Fruit fly (Drosophila melanogaster) S2 (cell line): ENCODE measurements around the gene CG10804.
A peak's percentile ranks its signal among the peaks of the same experiment; 100 is the strongest.

ENCODE experiments used
- CG8478 ChIP-seq: fragments of >200 bp; optimal IDR thresholded peaks from 2 replicates; lab custom pipeline; 2018
- CTCF ChIP-seq, 2 experiments: fragments of >200 bp; optimal IDR thresholded peaks; 2 replicates each; lab custom pipeline; 2018

CG10804 gene

dm6 chrX:3482119-3483014 is at the start of gene CG10804, which contains the start of gene CG10802:
TSS of gene CG10804 (minus strand) at chrX:3482322.
TSS of gene CG10802 (plus strand) at chrX:3482965.
- TF ChIP-seq CTCF (optimal IDR thresholded peaks at IDR 0.05; lab: Kevin White, UChicago) (no peak), CG8478 (lab: Kevin White, UChicago) (no peak)

- no peak for TF ChIP-seq CTCF (optimal IDR thresholded peaks at IDR 0.05; lab: Kevin White, UChicago)
- no peak for TF ChIP-seq CG8478 (lab: Kevin White, UChicago)
Measured at dm6 chrX:3530696-3531095, 48.6 kb upstream of the CG10804 start.

dm6 chrX:3514016-3514415 is 31.9 kb upstream of the CG10804 start, which contains the start of gene CG13021:
TSS of gene CG13021 (plus strand) at chrX:3514316.
- TF ChIP-seq CG8478 (lab: Kevin White, UChicago) = no peak
- TF ChIP-seq CTCF (optimal IDR thresholded peaks at IDR 0.05; lab: Kevin White, UChicago) = no peak

dm6 chrX:3504751-3505150 is 22.6 kb upstream of the CG10804 start, which contains the start of gene Gas8:
TSS of gene Gas8 (minus strand) at chrX:3504851.
- TF ChIP-seq CG8478 (lab: Kevin White, UChicago) = no peak
- TF ChIP-seq CTCF (optimal IDR thresholded peaks at IDR 0.05; lab: Kevin White, UChicago) = no peak

- TF ChIP-seq CG8478 (lab: Kevin White, UChicago) = no peak
- no peak for TF ChIP-seq CTCF (optimal IDR thresholded peaks at IDR 0.05; lab: Kevin White, UChicago)
Measured at dm6 chrX:3504251-3504650, 22.1 kb upstream of the CG10804 start.

- no peak for TF ChIP-seq CG8478 (lab: Kevin White, UChicago)
- no peak for TF ChIP-seq CTCF (optimal IDR thresholded peaks at IDR 0.05; lab: Kevin White, UChicago)
Measured at dm6 chrX:3485871-3486270, 3.7 kb upstream of the CG10804 start.

dm6 chrX:3485304-3485703 is 3.2 kb upstream of the CG10804 start, which contains the start of the genes CG14270 and CG10803:
TSS of gene CG14270 (minus strand) at chrX:3485378.
TSS of gene CG10803 (plus strand) at chrX:3485650.
- TF ChIP-seq CTCF (optimal IDR thresholded peaks at IDR 0.05; lab: Kevin White, UChicago) (no peak), CG8478 (lab: Kevin White, UChicago) (no peak)

- no peak for TF ChIP-seq CG8478 (lab: Kevin White, UChicago)
- peak; percentile 92 to 95 for TF ChIP-seq CTCF (optimal IDR thresholded peaks at IDR 0.05; lab: Kevin White, UChicago)
Measured at dm6 chrX:3481034-3481433, 1.1 kb downstream of the CG10804 start.

dm6 chrX:3476009-3476408 is 6.1 kb downstream of the CG10804 start:
- TF ChIP-seq CTCF (optimal IDR thresholded peaks at IDR 0.05; lab: Kevin White, UChicago) = no peak
- TF ChIP-seq CG8478 (lab: Kevin White, UChicago) = no peak

dm6 chrX:3474476-3475439 is 7.4 kb downstream of the CG10804 start, which contains the start of gene CG12206:
TSS of gene CG12206 (minus strand) at chrX:3474524.
- no peak for TF ChIP-seq CG8478 (lab: Kevin White, UChicago)
- no peak for TF ChIP-seq CTCF (optimal IDR thresholded peaks at IDR 0.05; lab: Kevin White, UChicago)

- TF ChIP-seq CTCF (optimal IDR thresholded peaks at IDR 0.05; lab: Kevin White, UChicago) = no peak
- TF ChIP-seq CG8478 (lab: Kevin White, UChicago) = no peak
Measured at dm6 chrX:3473636-3474035, 8.5 kb downstream of the CG10804 start.

dm6 chrX:3470467-3471079 is 11.5 kb downstream of the CG10804 start:
- TF ChIP-seq CTCF (optimal IDR thresholded peaks at IDR 0.05; lab: Kevin White, UChicago) = no peak
- no peak for TF ChIP-seq CG8478 (lab: Kevin White, UChicago)

dm6 chrX:3465551-3465950 is 16.6 kb downstream of the CG10804 start:
- peak in 1 of 2 experiments; percentile 17 for TF ChIP-seq CTCF (optimal IDR thresholded peaks at IDR 0.05; lab: Kevin White, UChicago)
- no peak for TF ChIP-seq CG8478 (lab: Kevin White, UChicago)

dm6 chrX:3463944-3464343 is 18.2 kb downstream of the CG10804 start, which contains the start of gene CG16781:
TSS of gene CG16781 (minus strand) at chrX:3464044.
- TF ChIP-seq CG8478 (lab: Kevin White, UChicago) (no peak), CTCF (optimal IDR thresholded peaks at IDR 0.05; lab: Kevin White, UChicago) (no peak)
